Fruit fly (Drosophila melanogaster): Measurements from ENCODE around the gene CG42728.

DNA sequence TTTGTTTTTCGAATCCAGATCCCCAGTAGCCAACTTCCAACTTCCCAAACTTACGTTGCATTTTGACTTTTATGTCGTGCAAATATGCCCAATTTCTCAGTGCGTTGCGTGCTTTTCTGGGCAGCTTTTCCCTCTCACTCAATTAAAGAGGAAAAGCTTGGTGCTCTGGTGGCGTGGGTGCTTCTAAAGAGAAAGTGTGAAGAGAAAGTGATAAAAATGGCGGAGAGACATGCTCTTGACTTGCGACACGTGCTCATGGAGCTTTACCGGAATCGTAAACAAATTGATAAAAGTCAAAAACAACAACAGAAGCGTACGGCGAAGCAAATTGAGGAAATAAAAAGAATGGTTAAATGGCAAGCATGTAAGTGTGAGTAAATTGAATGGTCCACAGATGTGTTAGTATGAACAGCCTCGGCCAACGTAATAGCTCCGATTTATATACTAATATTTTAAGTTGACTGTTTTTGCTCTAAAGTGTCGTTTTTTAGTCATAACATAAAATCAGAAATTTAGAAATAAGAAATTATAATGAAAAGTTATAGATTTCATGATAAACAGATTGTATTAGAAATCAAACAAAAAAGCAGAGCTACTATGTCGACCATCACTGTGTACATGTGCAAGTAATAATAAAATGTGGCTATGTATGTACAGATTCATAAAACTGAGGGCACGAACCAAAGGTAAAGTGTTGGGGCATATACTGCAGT lies 34.0 kb downstream of the CG42728 start:
- TF ChIP-seq Myc (optimal IDR thresholded peaks at IDR 0.05), result no peak
- no peak for TF ChIP-seq pan (optimal IDR thresholded peaks at IDR 0.05)
- TF ChIP-seq jim (GFP tag; optimal IDR thresholded peaks at IDR 0.05), result no peak
- no peak for TF ChIP-seq lola (GFP tag; optimal IDR thresholded peaks at IDR 0.05)
- no peak for TF ChIP-seq OdsH (GFP tag; optimal IDR thresholded peaks at IDR 0.05)
- TF ChIP-seq rgr (GFP tag; optimal IDR thresholded peaks at IDR 0.05), result no peak
- TF ChIP-seq dmrt93B (GFP tag; optimal IDR thresholded peaks at IDR 0.05), result no peak

Data from whole organism, wandering third instar larva.